Worm (Caenorhabditis elegans) whole organism, mixed stage, embryonic: ENCODE data around the gene Y41E3.8.

Source experiments
- blmp-1 ChIP-seq: fragments of 150-350 bp; optimal IDR thresholded peaks from 2 replicates; lab custom pipeline; 2014; ENCODE audit warnings: missing biosample characterization, missing genetic modification characterization
- ceh-39 ChIP-seq: fragments of 150-350 bp; optimal IDR thresholded peaks from 2 replicates; lab custom pipeline; 2014; ENCODE audit warnings: missing biosample characterization, missing genetic modification characterization
- ceh-43 ChIP-seq: fragments of 200-800 bp; sonication (Bioruptor generic); optimal IDR thresholded peaks from 2 replicates; lab custom pipeline; 2018; ENCODE audit warnings: mild to moderate bottlenecking, missing genetic modification characterization, moderate library complexity, missing compliant biosample characterization
- ceh-83 ChIP-seq: fragments of 200-800 bp; sonication (Bioruptor generic); optimal IDR thresholded peaks from 2 replicates; lab custom pipeline; 2018; ENCODE audit warnings: mild to moderate bottlenecking, missing genetic modification characterization, missing compliant biosample characterization
- cnd-1 ChIP-seq: fragments of 200-800 bp; sonication (Bioruptor generic); optimal IDR thresholded peaks from 2 replicates; lab custom pipeline; 2018; ENCODE audit warnings: mild to moderate bottlenecking, missing genetic modification characterization, missing compliant biosample characterization
- elt-1 ChIP-seq: sonication (generic microtip); optimal IDR thresholded peaks from 2 replicates; lab custom pipeline; 2017; ENCODE audit warnings: missing genetic modification characterization, mild to moderate bottlenecking, missing compliant biosample characterization, antibody characterized with exemption, moderate library complexity, borderline replicate concordance; ENCODE audit not compliant: insufficient read depth
- elt-3 ChIP-seq: fragments of 150-350 bp; optimal IDR thresholded peaks from 2 replicates; lab custom pipeline; 2014; ENCODE audit warnings: missing biosample characterization, missing genetic modification characterization
- flh-1 ChIP-seq: fragments of 200-800 bp; sonication (Bioruptor generic); optimal IDR thresholded peaks from 2 replicates; lab custom pipeline; 2018; ENCODE audit warnings: mild to moderate bottlenecking, missing genetic modification characterization, moderate library complexity, missing compliant biosample characterization
- ham-2 ChIP-seq: fragments of 200-800 bp; sonication (Bioruptor generic); optimal IDR thresholded peaks from 2 replicates; lab custom pipeline; 2018; ENCODE audit warnings: mild to moderate bottlenecking, missing genetic modification characterization, missing compliant biosample characterization
- hlh-1 ChIP-seq: fragments of 150-350 bp; optimal IDR thresholded peaks from 2 replicates; lab custom pipeline; 2014; ENCODE audit warnings: missing biosample characterization, missing genetic modification reagents, missing genetic modification characterization
- lin-13 ChIP-seq: fragments of 150-350 bp; optimal IDR thresholded peaks from 2 replicates; lab custom pipeline; 2014; ENCODE audit warnings: missing biosample characterization, missing genetic modification characterization
- lsy-2 ChIP-seq: fragments of 150-350 bp; optimal IDR thresholded peaks from 2 replicates; lab custom pipeline; 2014; ENCODE audit warnings: missing biosample characterization, missing genetic modification characterization
- mab-5 ChIP-seq: fragments of 150-350 bp; optimal IDR thresholded peaks from 2 replicates; lab custom pipeline; 2014; ENCODE audit warnings: missing biosample characterization, missing genetic modification characterization
- mep-1 ChIP-seq: fragments of 150-350 bp; optimal IDR thresholded peaks from 2 replicates; lab custom pipeline; 2017; ENCODE audit warnings: missing biosample characterization, missing genetic modification reagents, missing genetic modification characterization, inconsistent platforms
- mls-2 ChIP-seq: sonication (generic microtip); optimal IDR thresholded peaks from 2 replicates; lab custom pipeline; 2016; ENCODE audit warnings: mild to moderate bottlenecking, missing genetic modification characterization, moderate library complexity, missing compliant biosample characterization
- nhr-12 ChIP-seq: fragments of 150-350 bp; optimal IDR thresholded peaks from 2 replicates; lab custom pipeline; 2014; ENCODE audit warnings: missing biosample characterization, missing genetic modification characterization
- nhr-2 ChIP-seq: fragments of 150-350 bp; optimal IDR thresholded peaks from 2 replicates; lab custom pipeline; 2014; ENCODE audit warnings: missing biosample characterization, missing genetic modification characterization
- nhr-237 ChIP-seq: fragments of 150-350 bp; optimal IDR thresholded peaks from 2 replicates; lab custom pipeline; 2014; ENCODE audit warnings: missing biosample characterization, missing genetic modification characterization
- nhr-28 ChIP-seq: fragments of 150-350 bp; optimal IDR thresholded peaks from 2 replicates; lab custom pipeline; 2014; ENCODE audit warnings: missing biosample characterization, missing genetic modification characterization
- nhr-76 ChIP-seq: sonication (generic microtip); optimal IDR thresholded peaks from 2 replicates; lab custom pipeline; 2017; ENCODE audit warnings: missing biosample characterization, missing genetic modification characterization
- pha-4 ChIP-seq: fragments of 150-350 bp; optimal IDR thresholded peaks from 2 replicates; lab custom pipeline; 2018; ENCODE audit warnings: missing biosample characterization, missing genetic modification reagents, missing genetic modification characterization
- sem-2 ChIP-seq: fragments of 200-800 bp; sonication (Bioruptor generic); optimal IDR thresholded peaks from 2 replicates; lab custom pipeline; 2018; ENCODE audit warnings: mild to moderate bottlenecking, missing genetic modification characterization, missing compliant biosample characterization
- snpc-4 ChIP-seq: fragments of 150-350 bp; optimal IDR thresholded peaks from 2 replicates; lab custom pipeline; 2014; ENCODE audit warnings: missing biosample characterization, missing genetic modification characterization
- sptf-1 ChIP-seq: sonication (generic microtip); optimal IDR thresholded peaks from 2 replicates; lab custom pipeline; 2017; ENCODE audit warnings: mild to moderate bottlenecking, missing genetic modification characterization, moderate library complexity, missing compliant biosample characterization
- tbx-8 ChIP-seq: fragments of 200-800 bp; sonication (Bioruptor generic); optimal IDR thresholded peaks from 2 replicates; lab custom pipeline; 2018; ENCODE audit warnings: mild to moderate bottlenecking, missing genetic modification characterization, moderate library complexity, missing compliant biosample characterization
- unc-39 ChIP-seq: fragments of 150-350 bp; optimal IDR thresholded peaks from 2 replicates; lab custom pipeline; 2014; ENCODE audit warnings: missing biosample characterization, missing genetic modification characterization
- unc-62 ChIP-seq: fragments of 150-350 bp; optimal IDR thresholded peaks from 2 replicates; lab custom pipeline; 2014; ENCODE audit warnings: missing biosample characterization, missing genetic modification reagents, missing genetic modification characterization
- zip-8 ChIP-seq: fragments of 150-350 bp; optimal IDR thresholded peaks from 2 replicates; lab custom pipeline; 2014; ENCODE audit warnings: missing biosample characterization, missing genetic modification characterization
- ztf-11 ChIP-seq: fragments of 150-350 bp; optimal IDR thresholded peaks from 2 replicates; lab custom pipeline; 2014; ENCODE audit warnings: missing biosample characterization, missing genetic modification characterization

Y41E3.8 gene

ce11 chrIV:15053271-15053670 is 24.5 kb upstream of the Y41E3.8 start, which contains the start of gene srt-47:
srt-47 (minus strand) TSS chrIV:15053371.
- TF ChIP-seq tbx-8 (GFP tag; lab: Kevin White, UChicago) = no peak
- TF ChIP-seq mls-2 (tag; lab: Kevin White, UChicago) = no peak
- no peak for TF ChIP-seq lsy-2 (tag; lab: Kevin White, UChicago)
- TF ChIP-seq mab-5 (tag; lab: Kevin White, UChicago) = no peak
- TF ChIP-seq cnd-1 (tag; lab: Kevin White, UChicago) = no peak
- no peak for TF ChIP-seq ceh-83
- TF ChIP-seq elt-3 (tag; lab: Kevin White, UChicago) = no peak
- no peak for TF ChIP-seq flh-1 (GFP tag; lab: Kevin White, UChicago)
- no peak for TF ChIP-seq nhr-28 (tag; lab: Kevin White, UChicago)
- TF ChIP-seq ztf-11 (tag; lab: Kevin White, UChicago) = no peak
- TF ChIP-seq hlh-1 (tag; lab: Kevin White, UChicago) = no peak
- no peak for TF ChIP-seq mep-1 (tag; lab: Kevin White, UChicago)
- TF ChIP-seq ham-2 (GFP tag; lab: Kevin White, UChicago) = no peak
- TF ChIP-seq blmp-1 (tag; lab: Kevin White, UChicago) = no peak

- no peak for TF ChIP-seq unc-62 (GFP tag; lab: Kevin White, UChicago)
- TF ChIP-seq hlh-1 (tag; lab: Kevin White, UChicago) = no peak
- TF ChIP-seq mep-1 (tag; lab: Kevin White, UChicago) = no peak
- TF ChIP-seq nhr-12 (tag; lab: Kevin White, UChicago) = no peak
- no peak for TF ChIP-seq sptf-1
- TF ChIP-seq lin-13 (tag; lab: Kevin White, UChicago) = no peak
- TF ChIP-seq cnd-1 (tag; lab: Kevin White, UChicago) = no peak
These were observed 22.3 kb upstream of the Y41E3.8 start for ce11 chrIV:15051045-15051444.

- no peak for TF ChIP-seq ceh-43 (GFP tag; lab: Kevin White, UChicago)
- peak; percentile 13 for TF ChIP-seq tbx-8 (GFP tag; lab: Kevin White, UChicago)
- TF ChIP-seq, all 35 proteins: peak for 1
These were observed 20.7 kb upstream of the Y41E3.8 start for ce11 chrIV:15049288-15050094.

- TF ChIP-seq flh-1 (GFP tag; lab: Kevin White, UChicago) (no peak), nhr-237 (tag; lab: Kevin White, UChicago) (no peak), unc-39 (no peak), nhr-76 (no peak)
These were observed 17.4 kb upstream of the Y41E3.8 start for ce11 chrIV:15046162-15046561.

ce11 chrIV:15042159-15042936 is 13.6 kb upstream of the Y41E3.8 start:
- TF ChIP-seq unc-39 (no peak), pha-4 (tag; lab: Kevin White, UChicago) (no peak), sem-2 (no peak), ham-2 (GFP tag; lab: Kevin White, UChicago) (no peak), ceh-43 (GFP tag; lab: Kevin White, UChicago) (no peak), ceh-39 (tag; lab: Kevin White, UChicago) (no peak), mab-5 (tag; lab: Kevin White, UChicago) (no peak), unc-62 (GFP tag; lab: Kevin White, UChicago) (no peak), lsy-2 (tag; lab: Kevin White, UChicago) (no peak), nhr-2 (tag; lab: Kevin White, UChicago) (no peak), nhr-237 (tag; lab: Kevin White, UChicago) (no peak), nhr-28 (tag; lab: Kevin White, UChicago) (no peak), zip-8 (tag; lab: Kevin White, UChicago) (no peak), elt-1 (no peak), snpc-4 (tag; lab: Kevin White, UChicago) (no peak)
